Fruit fly (Drosophila melanogaster) whole organism, embryonic: Measurements from ENCODE around the gene CG17199.

ENCODE experiments used
- Abd-B ChIP-seq: fragments of 200-800 bp; sonication (Bioruptor generic); optimal IDR thresholded peaks from 2 replicates; lab custom pipeline; 2018; ENCODE audit warnings: missing biosample characterization, mild to moderate bottlenecking, missing genetic modification characterization, moderate library complexity
- Bgb ChIP-seq: fragments of 200-800 bp; sonication (Bioruptor generic); IDR thresholded peaks from 2 replicates; pipeline ENCODE4 v1.3.6; 2022; ENCODE audit warnings: missing biosample characterization, missing genetic modification characterization; ENCODE audit not compliant: partially characterized antibody
- CG10462 ChIP-seq: fragments of 200-800 bp; sonication (Bioruptor generic); optimal IDR thresholded peaks from 2 replicates; lab custom pipeline; 2016; ENCODE audit warnings: missing biosample characterization, missing genetic modification characterization
- CG10565 ChIP-seq: fragments of 200-800 bp; sonication (Bioruptor generic); optimal IDR thresholded peaks from 3 replicates; lab custom pipeline; 2016; ENCODE audit warnings: missing biosample characterization, mild to moderate bottlenecking, missing genetic modification characterization
- CG13424 ChIP-seq: fragments of 200-800 bp; sonication (Bioruptor generic); optimal IDR thresholded peaks from 2 replicates; lab custom pipeline; 2019; ENCODE audit warnings: missing biosample characterization, mild to moderate bottlenecking, missing genetic modification characterization, moderate library complexity
- CG15073 ChIP-seq: fragments of 200-800 bp; sonication (Bioruptor generic); optimal IDR thresholded peaks from 2 replicates; lab custom pipeline; 2016; ENCODE audit warnings: missing biosample characterization, missing genetic modification characterization
- CG15601 ChIP-seq: fragments of 200-800 bp; sonication (Bioruptor generic); optimal IDR thresholded peaks from 3 replicates; lab custom pipeline; 2019; ENCODE audit warnings: missing biosample characterization, mild to moderate bottlenecking, missing genetic modification characterization, moderate library complexity
- CG16779 ChIP-seq: fragments of 200-800 bp; sonication (Bioruptor generic); IDR thresholded peaks from 2 replicates; pipeline ENCODE4 v1.3.6; 2022; ENCODE audit warnings: missing biosample characterization, missing genetic modification characterization
- CG16813 ChIP-seq: fragments of 200-800 bp; sonication (Bioruptor generic); IDR thresholded peaks from 3 replicates; pipeline ENCODE4 v1.3.6; 2022; ENCODE audit warnings: missing biosample characterization, missing genetic modification characterization; ENCODE audit not compliant: partially characterized antibody
- CG16863 ChIP-seq: fragments of 200-800 bp; sonication (Bioruptor generic); optimal IDR thresholded peaks from 3 replicates; lab custom pipeline; 2016; ENCODE audit warnings: missing biosample characterization, missing genetic modification characterization
- CG18599 ChIP-seq: fragments of 200-800 bp; sonication (Bioruptor generic); optimal IDR thresholded peaks from 3 replicates; lab custom pipeline; 2017; ENCODE audit warnings: missing biosample characterization, missing genetic modification characterization, mild to moderate bottlenecking, moderate library complexity, missing genetic modification reagents
- CG18619 ChIP-seq: fragments of 200-800 bp; sonication (Bioruptor generic); optimal IDR thresholded peaks from 3 replicates; lab custom pipeline; 2017; ENCODE audit warnings: missing biosample characterization, mild to moderate bottlenecking, missing genetic modification characterization
- CG2199 ChIP-seq: fragments of 200-800 bp; sonication (Bioruptor generic); IDR thresholded peaks from 3 replicates; pipeline ENCODE4 v1.3.6; 2022; ENCODE audit warnings: missing biosample characterization, missing genetic modification characterization
- CG2678 ChIP-seq: fragments of 200-800 bp; sonication (Bioruptor generic); optimal IDR thresholded peaks from 3 replicates; lab custom pipeline; 2019; ENCODE audit warnings: missing biosample characterization, mild to moderate bottlenecking, missing genetic modification characterization, moderate library complexity
- CG31388 ChIP-seq: fragments of 200-800 bp; sonication (Bioruptor generic); optimal IDR thresholded peaks from 2 replicates; lab custom pipeline; 2016; ENCODE audit warnings: missing biosample characterization, missing genetic modification characterization
- CG34422 ChIP-seq: fragments of 200-800 bp; sonication (Bioruptor generic); IDR thresholded peaks from 3 replicates; pipeline ENCODE4 v1.3.6; 2022; ENCODE audit warnings: missing biosample characterization, missing genetic modification characterization
- CG4820 ChIP-seq: fragments of 200-800 bp; sonication (Bioruptor generic); optimal IDR thresholded peaks from 3 replicates; lab custom pipeline; 2016; ENCODE audit warnings: missing biosample characterization, missing genetic modification characterization
- CG6272 ChIP-seq: fragments of 200-800 bp; sonication (Bioruptor generic); IDR thresholded peaks from 2 replicates; pipeline ENCODE4 v1.3.6; 2022; ENCODE audit warnings: missing biosample characterization, missing genetic modification characterization
- CG8924 ChIP-seq: fragments of 200-800 bp; optimal IDR thresholded peaks from 3 replicates; lab custom pipeline; 2019; ENCODE audit warnings: missing biosample characterization, mild to moderate bottlenecking, missing genetic modification characterization, moderate library complexity
- CG9876 ChIP-seq: fragments of 200-800 bp; sonication (Bioruptor generic); optimal IDR thresholded peaks from 2 replicates; lab custom pipeline; 2016; ENCODE audit warnings: missing biosample characterization, missing genetic modification characterization
- Dbx ChIP-seq: fragments of 200-800 bp; sonication (Bioruptor generic); IDR thresholded peaks from 3 replicates; pipeline ENCODE4 v1.3.6; 2022; ENCODE audit warnings: missing biosample characterization, missing genetic modification characterization
- Deaf1 ChIP-seq: fragments of 200-800 bp; optimal IDR thresholded peaks from 3 replicates; lab custom pipeline; 2019; ENCODE audit warnings: missing biosample characterization, mild to moderate bottlenecking, missing genetic modification characterization, moderate library complexity
- Dfd ChIP-seq, 2 experiments: fragments of >200 bp; optimal IDR thresholded peaks; 2 replicates each; lab custom pipeline; 2017; ENCODE audit warnings: missing biosample characterization in 2 of 2, missing genetic modification characterization in 2 of 2
- Dref ChIP-seq: fragments of 200-800 bp; sonication (Bioruptor generic); IDR thresholded peaks from 2 replicates; pipeline ENCODE4 v1.3.6; 2022; ENCODE audit warnings: missing biosample characterization, missing genetic modification characterization
- Ets65A ChIP-seq: fragments of 200-800 bp; sonication (Bioruptor generic); peaks from one replicate; lab custom pipeline; 2016; ENCODE audit warnings: missing biosample characterization, missing genetic modification characterization
- Fer1 ChIP-seq: fragments of 200-800 bp; sonication (Bioruptor generic); optimal IDR thresholded peaks from 2 replicates; lab custom pipeline; 2017; ENCODE audit warnings: missing biosample characterization, mild to moderate bottlenecking, missing genetic modification characterization
- HLH54F ChIP-seq: fragments of 200-800 bp; sonication (Bioruptor generic); optimal IDR thresholded peaks from 3 replicates; lab custom pipeline; 2016; ENCODE audit warnings: missing biosample characterization, missing genetic modification characterization
- Hr39 ChIP-seq: fragments of >200 bp; optimal IDR thresholded peaks from 2 replicates; lab custom pipeline; 2017
- Hsf ChIP-seq: fragments of 200-800 bp; sonication (Bioruptor generic); optimal IDR thresholded peaks from 3 replicates; lab custom pipeline; 2016; ENCODE audit warnings: missing biosample characterization, missing genetic modification characterization
- Jarid2 ChIP-seq: fragments of 200-800 bp; sonication (Bioruptor generic); optimal IDR thresholded peaks from 3 replicates; lab custom pipeline; 2017; ENCODE audit warnings: mild to moderate bottlenecking, missing biosample characterization, missing genetic modification reagents, missing genetic modification characterization
- MTF-1 ChIP-seq: fragments of 200-800 bp; sonication (Bioruptor generic); optimal IDR thresholded peaks from 2 replicates; lab custom pipeline; 2018; ENCODE audit warnings: missing biosample characterization, mild to moderate bottlenecking, missing genetic modification characterization, borderline replicate concordance
- NC2α ChIP-seq: fragments of 200-800 bp; sonication (Bioruptor generic); optimal IDR thresholded peaks from 2 replicates; lab custom pipeline; 2016; ENCODE audit warnings: missing biosample characterization, missing genetic modification characterization
- Neu2 ChIP-seq: fragments of 200-800 bp; sonication (Bioruptor generic); optimal IDR thresholded peaks from 3 replicates; lab custom pipeline; 2016; ENCODE audit warnings: missing biosample characterization, missing genetic modification characterization, borderline replicate concordance
- Optix ChIP-seq: fragments of 200-800 bp; sonication (Bioruptor generic); IDR thresholded peaks from 3 replicates; pipeline ENCODE4 v1.3.6; 2022; ENCODE audit warnings: missing biosample characterization, missing genetic modification characterization
- Spps ChIP-seq: fragments of 200-800 bp; sonication (Bioruptor generic); optimal IDR thresholded peaks from 2 replicates; lab custom pipeline; 2018; ENCODE audit warnings: missing biosample characterization, mild to moderate bottlenecking, missing genetic modification characterization
- Trl ChIP-seq, 3 experiments: fragments of >200 bp in 2 of 3; fragments of 200-800 bp in 1 of 3; sonication (Bioruptor generic) in 1 of 3; optimal IDR thresholded peaks; 2 replicates in 1 of 3; 3 replicates in 2 of 3; lab custom pipeline; 2016 to 2017; ENCODE audit warnings: missing biosample characterization in 1 of 3, missing genetic modification characterization in 1 of 3
- abd-A ChIP-seq: fragments of 200-800 bp; sonication (Bioruptor generic); optimal IDR thresholded peaks from 3 replicates; lab custom pipeline; 2019; ENCODE audit warnings: missing biosample characterization, mild to moderate bottlenecking, missing genetic modification characterization, moderate library complexity
- amos ChIP-seq: fragments of 200-800 bp; sonication (Bioruptor generic); IDR thresholded peaks from 2 replicates; pipeline ENCODE4 v1.3.6; 2022; ENCODE audit warnings: missing biosample characterization, missing genetic modification characterization; ENCODE audit not compliant: partially characterized antibody
- bsh ChIP-seq, 2 experiments: fragments of 200-800 bp; sonication (Bioruptor generic); optimal IDR thresholded peaks; 2 replicates each; lab custom pipeline; 2017 to 2018; ENCODE audit warnings: mild to moderate bottlenecking in 2 of 2, missing biosample characterization in 2 of 2, missing genetic modification characterization in 2 of 2, moderate library complexity in 1 of 2
- cg ChIP-seq: fragments of 200-800 bp; sonication (Bioruptor generic); optimal IDR thresholded peaks from 3 replicates; lab custom pipeline; 2019; ENCODE audit warnings: missing biosample characterization, mild to moderate bottlenecking, missing genetic modification characterization, moderate library complexity
- crp ChIP-seq, 2 experiments: fragments of 200-800 bp; sonication (Bioruptor generic); optimal IDR thresholded peaks; 2 replicates in 1 of 2; 3 replicates in 1 of 2; lab custom pipeline; 2017; ENCODE audit warnings: missing biosample characterization in 2 of 2, missing genetic modification characterization in 2 of 2, mild to moderate bottlenecking in 1 of 2, moderate library complexity in 1 of 2
- dm ChIP-seq: fragments of 200-800 bp; sonication (Bioruptor generic); optimal IDR thresholded peaks from 3 replicates; lab custom pipeline; 2016; ENCODE audit warnings: missing biosample characterization, missing genetic modification characterization
- gcm2 ChIP-seq: fragments of 200-800 bp; sonication (Bioruptor generic); optimal IDR thresholded peaks from 2 replicates; lab custom pipeline; 2016; ENCODE audit warnings: missing biosample characterization, missing genetic modification characterization
- jing ChIP-seq: fragments of 200-800 bp; sonication (Bioruptor generic); optimal IDR thresholded peaks from 2 replicates; lab custom pipeline; 2018; ENCODE audit warnings: missing biosample characterization, mild to moderate bottlenecking, missing genetic modification characterization
- klu ChIP-seq: fragments of 200-800 bp; sonication (Bioruptor generic); IDR thresholded peaks from 2 replicates; pipeline ENCODE4 v1.3.6; 2022; ENCODE audit warnings: missing biosample characterization, missing genetic modification characterization
- maf-S ChIP-seq: fragments of 200-800 bp; sonication (Bioruptor generic); optimal IDR thresholded peaks from 2 replicates; lab custom pipeline; 2016; ENCODE audit warnings: missing biosample characterization, missing genetic modification characterization
- psq ChIP-seq: fragments of 200-800 bp; sonication (Bioruptor generic); optimal IDR thresholded peaks from 2 replicates; lab custom pipeline; 2017; ENCODE audit warnings: missing biosample characterization, missing genetic modification characterization
- slou ChIP-seq: fragments of 200-800 bp; sonication (Bioruptor generic); optimal IDR thresholded peaks from 3 replicates; lab custom pipeline; 2016; ENCODE audit warnings: missing biosample characterization, missing genetic modification characterization

CG17199 gene

dm6 chr3R:20227548-20227947 lies 18.0 kb upstream of the CG17199 start:
- 0 out of 3 replicates have a peak, but pooled peaks have one; percentile 19 for TF ChIP-seq CG16813 (GFP tag; lab: Robert Waterston, UW)
- TF ChIP-seq Hr39 (lab: Kevin White, UChicago): peak; percentile 45
- TF ChIP-seq Hsf (GFP tag; lab: Kevin White, UChicago): no peak
- 0 out of 2 replicates have a peak, but pooled peaks have one; percentile 29 for TF ChIP-seq klu (GFP tag; lab: Robert Waterston, UW)
- TF ChIP-seq CG10462 (GFP tag; lab: Kevin White, UChicago): no peak
- TF ChIP-seq Dref (GFP tag; lab: Robert Waterston, UW): 0 out of 2 replicates have a peak, but pooled peaks have one; percentile 18

dm6 chr3R:20204478-20205030 lies 5.0 kb downstream of the CG17199 start, which contains the start of gene Nlg4:
Gene Nlg4, plus strand, starts transcription at chr3R:20204809.
- TF ChIP-seq bsh (GFP tag; optimal IDR thresholded peaks at IDR 0.05; lab: Kevin White, UChicago): no peak
- 0 out of 3 replicates have a peak, but pooled peaks have one; percentile 23 for TF ChIP-seq Dbx (GFP tag; lab: Robert Waterston, UW)
- no peak for TF ChIP-seq CG15601 (tag; lab: Kevin White, UChicago)
- no peak for TF ChIP-seq CG16863 (GFP tag; lab: Kevin White, UChicago)
- TF ChIP-seq Deaf1 (tag; lab: Kevin White, UChicago): peak; percentile 81
- TF ChIP-seq Jarid2 (GFP tag; lab: Kevin White, UChicago): peak; percentile 68
- TF ChIP-seq HLH54F (GFP tag; lab: Kevin White, UChicago): no peak
- TF ChIP-seq CG16779 (GFP tag; lab: Robert Waterston, UW): peak; percentile 85
- 0 out of 3 replicates have a peak, but pooled peaks have one; percentile 45 for TF ChIP-seq CG34422
- TF ChIP-seq CG10565 (GFP tag; lab: Kevin White, UChicago): no peak
- TF ChIP-seq Fer1 (GFP tag; lab: Kevin White, UChicago): no peak
- TF ChIP-seq CG9876 (GFP tag; lab: Kevin White, UChicago): no peak
- TF ChIP-seq NC2α (GFP tag; lab: Kevin White, UChicago): no peak
- TF ChIP-seq Abd-B: no peak
- TF ChIP-seq Bgb (GFP tag; lab: Robert Waterston, UW): peak; percentile 35; the same call in 1 of the 2 replicates
- TF ChIP-seq cg (GFP tag; lab: Kevin White, UChicago): peak; percentile 26
- peak; percentile 12; the same call in 1 of the 2 replicates for TF ChIP-seq amos (GFP tag; lab: Robert Waterston, UW)
- TF ChIP-seq abd-A: peak; percentile 42
- TF ChIP-seq CG4820: no peak
- no peak for TF ChIP-seq CG2678 (tag; lab: Kevin White, UChicago)
- peak in 1 of 2 experiments; percentile 24 for TF ChIP-seq crp (GFP tag; optimal IDR thresholded peaks at IDR 0.05; lab: Kevin White, UChicago)
- no peak for TF ChIP-seq maf-S
- no peak for TF ChIP-seq CG18619 (GFP tag; lab: Kevin White, UChicago)
- TF ChIP-seq CG18599 (GFP tag; lab: Kevin White, UChicago): peak; percentile 12
- TF ChIP-seq CG2199: no peak
- no peak for TF ChIP-seq slou (GFP tag; lab: Kevin White, UChicago)
- TF ChIP-seq Trl (optimal IDR thresholded peaks at IDR 0.05; lab: Kevin White, UChicago): peak; percentile 51 to 89
- no peak for TF ChIP-seq Trl (GFP tag; optimal IDR thresholded peaks at IDR 0.05; lab: Kevin White, UChicago)
- no peak for TF ChIP-seq Dfd (GFP tag; optimal IDR thresholded peaks at IDR 0.05; lab: Kevin White, UChicago)

- TF ChIP-seq Ets65A (GFP tag; lab: Kevin White, UChicago) (peak; percentile 91), MTF-1 (GFP tag; lab: Kevin White, UChicago) (no peak), CG13424 (no peak), jing (GFP tag; lab: Kevin White, UChicago) (no peak), Spps (no peak), Optix (no peak), Neu2 (no peak), gcm2 (GFP tag; lab: Kevin White, UChicago) (no peak), CG15073 (GFP tag; lab: Kevin White, UChicago) (no peak), CG8924 (no peak), CG6272 (GFP tag; lab: Robert Waterston, UW) (no peak), dm (GFP tag; lab: Kevin White, UChicago) (no peak), psq (GFP tag; lab: Kevin White, UChicago) (no peak), CG31388 (GFP tag; lab: Kevin White, UChicago) (no peak)
Measured at dm6 chr3R:20185057-20185456, 24.5 kb downstream of the CG17199 start.
